Fruit fly (Drosophila melanogaster): Measurements from ENCODE around the gene Zmynd8.

Gene Zmynd8

dm6 chr3R:31723206-31723933 lies 54.1 kb downstream of the Zmynd8 start:
- no peak for TF ChIP-seq cic (GFP tag; optimal IDR thresholded peaks at IDR 0.05)
- peak; percentile 7 for TF ChIP-seq ovo (GFP tag; optimal IDR thresholded peaks at IDR 0.05)
- no peak for TF ChIP-seq CG7101 (tag; optimal IDR thresholded peaks at IDR 0.05)
- TF ChIP-seq kay (GFP tag; ENCODE audit: borderline replicate concordance), result no peak
- peak; percentile 27 for TF ChIP-seq pad (GFP tag; optimal IDR thresholded peaks at IDR 0.05)
- no peak for TF ChIP-seq Clk (GFP tag; optimal IDR thresholded peaks at IDR 0.05)
- no peak for TF ChIP-seq CG11617 (GFP tag; optimal IDR thresholded peaks at IDR 0.05)
- TF ChIP-seq toe (GFP tag; optimal IDR thresholded peaks at IDR 0.05), result peak; percentile 39
- TF ChIP-seq bab1 (GFP tag; optimal IDR thresholded peaks at IDR 0.05), result no peak

- no peak for TF ChIP-seq CG11617 (GFP tag; optimal IDR thresholded peaks at IDR 0.05)
- TF ChIP-seq CG12768 (GFP tag; optimal IDR thresholded peaks at IDR 0.05), result no peak
- peak; percentile 32 for TF ChIP-seq kay (GFP tag; ENCODE audit: borderline replicate concordance)
- no peak for TF ChIP-seq ovo (GFP tag; optimal IDR thresholded peaks at IDR 0.05)
- no peak for TF ChIP-seq CG5204 (GFP tag; optimal IDR thresholded peaks at IDR 0.05)
These were observed 54.9 kb downstream of the Zmynd8 start for dm6 chr3R:31724136-31724535.

- TF ChIP-seq pad (GFP tag; optimal IDR thresholded peaks at IDR 0.05) (peak; percentile 36), cic (GFP tag; optimal IDR thresholded peaks at IDR 0.05) (no peak), tj (GFP tag; optimal IDR thresholded peaks at IDR 0.05) (peak; percentile 73), bab1 (GFP tag; optimal IDR thresholded peaks at IDR 0.05) (peak; percentile 37)
These were observed 55.5 kb downstream of the Zmynd8 start for dm6 chr3R:31724580-31725320.

- TF ChIP-seq Crg-1 (GFP tag; optimal IDR thresholded peaks at IDR 0.05) (no peak), tj (GFP tag; optimal IDR thresholded peaks at IDR 0.05) (peak; percentile 23), CG12768 (GFP tag; optimal IDR thresholded peaks at IDR 0.05) (peak; percentile 61), bab1 (GFP tag; optimal IDR thresholded peaks at IDR 0.05) (no peak), CG1620 (GFP tag; optimal IDR thresholded peaks at IDR 0.05) (no peak), Clk (GFP tag; optimal IDR thresholded peaks at IDR 0.05) (no peak), CG33017 (tag; optimal IDR thresholded peaks at IDR 0.05) (peak; percentile 32), cnc (optimal IDR thresholded peaks at IDR 0.05) (no peak), Hr96 (GFP tag; optimal IDR thresholded peaks at IDR 0.05) (no peak), CG7045 (GFP tag; optimal IDR thresholded peaks at IDR 0.05) (no peak), Mnt (GFP tag; optimal IDR thresholded peaks at IDR 0.05) (no peak), toe (GFP tag; optimal IDR thresholded peaks at IDR 0.05) (peak; percentile 70), ovo (GFP tag; optimal IDR thresholded peaks at IDR 0.05) (peak; percentile 68), cic (GFP tag; optimal IDR thresholded peaks at IDR 0.05) (peak; percentile 66), CG7101 (tag; optimal IDR thresholded peaks at IDR 0.05) (peak; percentile 6), kay (GFP tag; ENCODE audit: borderline replicate concordance) (no peak), CG14711 (tag; optimal IDR thresholded peaks at IDR 0.05) (no peak), CG5204 (GFP tag; optimal IDR thresholded peaks at IDR 0.05) (no peak), CG11617 (GFP tag; optimal IDR thresholded peaks at IDR 0.05) (peak; percentile 12), pad (GFP tag; optimal IDR thresholded peaks at IDR 0.05) (peak; percentile 91)
These were observed 56.4 kb downstream of the Zmynd8 start for dm6 chr3R:31725486-31726227.

- TF ChIP-seq CG5204 (GFP tag; optimal IDR thresholded peaks at IDR 0.05) (no peak), tj (GFP tag; optimal IDR thresholded peaks at IDR 0.05) (no peak), bab1 (GFP tag; optimal IDR thresholded peaks at IDR 0.05) (no peak), CG33017 (tag; optimal IDR thresholded peaks at IDR 0.05) (no peak), CG11617 (GFP tag; optimal IDR thresholded peaks at IDR 0.05) (no peak), ovo (GFP tag; optimal IDR thresholded peaks at IDR 0.05) (no peak), CG1620 (GFP tag; optimal IDR thresholded peaks at IDR 0.05) (no peak), Hr96 (GFP tag; optimal IDR thresholded peaks at IDR 0.05) (no peak), pad (GFP tag; optimal IDR thresholded peaks at IDR 0.05) (no peak), CG14711 (tag; optimal IDR thresholded peaks at IDR 0.05) (no peak), cnc (optimal IDR thresholded peaks at IDR 0.05) (no peak), toe (GFP tag; optimal IDR thresholded peaks at IDR 0.05) (no peak)
These were observed 57.0 kb downstream of the Zmynd8 start for dm6 chr3R:31726286-31726685.
